Fruit fly (Drosophila melanogaster) whole organism, prepupa: Measurements from ENCODE around the gene sog.

Source experiments
- Blimp-1 ChIP-seq: fragments of 200-800 bp; sonication (Bioruptor generic); optimal IDR thresholded peaks from 3 replicates; lab custom pipeline; 2017; ENCODE audit warnings: missing biosample characterization, missing genetic modification characterization, mild to moderate bottlenecking, moderate library complexity, missing genetic modification reagents
- CG10669 ChIP-seq: fragments of 200-800 bp; sonication (Bioruptor generic); optimal IDR thresholded peaks from 3 replicates; lab custom pipeline; 2018; ENCODE audit warnings: missing biosample characterization, mild to moderate bottlenecking, missing genetic modification characterization, moderate library complexity
- CG11294 ChIP-seq: fragments of 200-800 bp; sonication (Bioruptor generic); IDR thresholded peaks from 2 replicates; pipeline ENCODE4 v1.3.6; 2022; ENCODE audit warnings: missing biosample characterization, missing genetic modification characterization
- CG15336 ChIP-seq: fragments of 200-800 bp; sonication (Bioruptor generic); IDR thresholded peaks from 2 replicates; pipeline ENCODE4 v1.3.6; 2022; ENCODE audit warnings: missing biosample characterization, missing genetic modification characterization
- CG1621 ChIP-seq: fragments of 200-800 bp; sonication (Bioruptor generic); optimal IDR thresholded peaks from 3 replicates; lab custom pipeline; 2018; ENCODE audit warnings: missing biosample characterization, mild to moderate bottlenecking, missing genetic modification characterization
- CG16779 ChIP-seq: fragments of 200-800 bp; sonication (Bioruptor generic); optimal IDR thresholded peaks from 3 replicates; lab custom pipeline; 2017; ENCODE audit warnings: missing biosample characterization, mild to moderate bottlenecking, missing genetic modification characterization
- CG3032 ChIP-seq: fragments of 200-800 bp; optimal IDR thresholded peaks from 2 replicates; lab custom pipeline; 2019; ENCODE audit warnings: missing biosample characterization, mild to moderate bottlenecking, missing genetic modification characterization, moderate library complexity
- CG32006 ChIP-seq: fragments of 200-800 bp; sonication (Bioruptor generic); optimal IDR thresholded peaks from 3 replicates; lab custom pipeline; 2017; ENCODE audit warnings: missing biosample characterization, mild to moderate bottlenecking, missing genetic modification characterization
- CG34406 ChIP-seq: fragments of 200-800 bp; sonication (Bioruptor generic); optimal IDR thresholded peaks from 3 replicates; lab custom pipeline; 2016; ENCODE audit warnings: missing biosample characterization, missing genetic modification characterization
- CG3919 ChIP-seq: fragments of 200-800 bp; sonication (Bioruptor generic); optimal IDR thresholded peaks from 3 replicates; lab custom pipeline; 2016; ENCODE audit warnings: missing biosample characterization, missing genetic modification characterization
- CG6163 ChIP-seq: fragments of 200-800 bp; sonication (Bioruptor generic); IDR thresholded peaks from 3 replicates; pipeline ENCODE4 v1.3.6; 2022; ENCODE audit warnings: missing biosample characterization, missing genetic modification characterization
- CG6276 ChIP-seq: fragments of 200-800 bp; sonication (Bioruptor generic); optimal IDR thresholded peaks from 2 replicates; lab custom pipeline; 2017; ENCODE audit warnings: missing biosample characterization, mild to moderate bottlenecking, missing genetic modification characterization
- CG6792 ChIP-seq: fragments of 200-800 bp; sonication (Bioruptor generic); optimal IDR thresholded peaks from 3 replicates; lab custom pipeline; 2016; ENCODE audit warnings: missing biosample characterization, missing genetic modification characterization
- CG6808 ChIP-seq: fragments of 200-800 bp; sonication (Bioruptor generic); optimal IDR thresholded peaks from 3 replicates; lab custom pipeline; 2017; ENCODE audit warnings: missing biosample characterization, missing genetic modification characterization, mild to moderate bottlenecking, moderate library complexity, missing genetic modification reagents
- CG6854 ChIP-seq: fragments of 200-800 bp; sonication (Bioruptor generic); optimal IDR thresholded peaks from 2 replicates; lab custom pipeline; 2017; ENCODE audit warnings: missing biosample characterization, mild to moderate bottlenecking, missing genetic modification characterization
- CG8119 ChIP-seq: fragments of 200-800 bp; sonication (Bioruptor generic); IDR thresholded peaks from 3 replicates; pipeline ENCODE4 v1.3.6; 2022; ENCODE audit warnings: missing biosample characterization, missing genetic modification characterization
- CG8319 ChIP-seq: fragments of 200-800 bp; sonication (Bioruptor generic); optimal IDR thresholded peaks from 3 replicates; lab custom pipeline; 2016; ENCODE audit warnings: missing biosample characterization, missing genetic modification characterization
- CG8632 ChIP-seq: fragments of 200-800 bp; sonication (Bioruptor generic); optimal IDR thresholded peaks from 3 replicates; lab custom pipeline; 2016; ENCODE audit warnings: missing biosample characterization, missing genetic modification characterization
- CG9139 ChIP-seq: fragments of 200-800 bp; sonication (Bioruptor generic); optimal IDR thresholded peaks from 3 replicates; lab custom pipeline; 2017; ENCODE audit warnings: missing biosample characterization, mild to moderate bottlenecking, missing genetic modification characterization
- Eip75B ChIP-seq: fragments of 200-800 bp; sonication (Bioruptor generic); optimal IDR thresholded peaks from 3 replicates; lab custom pipeline; 2016; ENCODE audit warnings: missing biosample characterization, missing genetic modification characterization
- Eip93F ChIP-seq: fragments of 200-800 bp; sonication (Bioruptor generic); optimal IDR thresholded peaks from 2 replicates; lab custom pipeline; 2016; ENCODE audit warnings: missing biosample characterization, mild to moderate bottlenecking, missing genetic modification characterization
- Ets21C ChIP-seq: fragments of 200-800 bp; sonication (Bioruptor generic); optimal IDR thresholded peaks from 3 replicates; lab custom pipeline; 2016; ENCODE audit warnings: missing biosample characterization, missing genetic modification characterization
- Ets96B ChIP-seq: fragments of 200-800 bp; optimal IDR thresholded peaks from 2 replicates; lab custom pipeline; 2019; ENCODE audit warnings: missing biosample characterization, mild to moderate bottlenecking, missing genetic modification characterization, moderate library complexity
- Gug ChIP-seq: fragments of 200-800 bp; sonication (Bioruptor generic); IDR thresholded peaks from 2 replicates; pipeline ENCODE4 v1.3.6; 2022; ENCODE audit warnings: missing biosample characterization, missing genetic modification characterization
- Hr38 ChIP-seq: sonication (Bioruptor generic); optimal IDR thresholded peaks from 2 replicates; lab custom pipeline; 2016; ENCODE audit warnings: missing biosample characterization, missing genetic modification characterization
- Hr39 ChIP-seq: fragments of 200-800 bp; sonication (Bioruptor generic); optimal IDR thresholded peaks from 2 replicates; lab custom pipeline; 2016; ENCODE audit warnings: missing biosample characterization, missing genetic modification characterization
- Lpt ChIP-seq: fragments of 200-800 bp; sonication (Bioruptor generic); optimal IDR thresholded peaks from 3 replicates; lab custom pipeline; 2016; ENCODE audit warnings: missing biosample characterization, missing genetic modification characterization
- OdsH ChIP-seq: fragments of 200-800 bp; sonication (Bioruptor generic); optimal IDR thresholded peaks from 3 replicates; lab custom pipeline; 2016; ENCODE audit warnings: missing biosample characterization, missing genetic modification characterization
- Smox ChIP-seq: fragments of 200-800 bp; sonication (Bioruptor generic); optimal IDR thresholded peaks from 3 replicates; lab custom pipeline; 2016; ENCODE audit warnings: missing biosample characterization, missing genetic modification characterization
- Sox102F ChIP-seq: fragments of 200-800 bp; sonication (Bioruptor generic); optimal IDR thresholded peaks from 2 replicates; lab custom pipeline; 2016; ENCODE audit warnings: missing biosample characterization, mild to moderate bottlenecking, missing genetic modification characterization
- Sox14 ChIP-seq: fragments of 200-800 bp; sonication (Bioruptor generic); optimal IDR thresholded peaks from 3 replicates; lab custom pipeline; 2016; ENCODE audit warnings: missing biosample characterization, missing genetic modification characterization
- achi ChIP-seq: fragments of 200-800 bp; sonication (Bioruptor generic); optimal IDR thresholded peaks from 3 replicates; lab custom pipeline; 2016; ENCODE audit warnings: missing biosample characterization, missing genetic modification characterization
- fd85E ChIP-seq: fragments of 200-800 bp; sonication (Bioruptor generic); optimal IDR thresholded peaks from 3 replicates; lab custom pipeline; 2016; ENCODE audit warnings: missing biosample characterization, missing genetic modification characterization
- salr ChIP-seq, 2 experiments: fragments of 200-800 bp; sonication (Bioruptor generic); optimal IDR thresholded peaks; 3 replicates each; lab custom pipeline; 2016 to 2018; ENCODE audit warnings: missing biosample characterization in 2 of 2, missing genetic modification characterization in 2 of 2, mild to moderate bottlenecking in 1 of 2
- spab ChIP-seq: fragments of 200-800 bp; sonication (Bioruptor generic); optimal IDR thresholded peaks from 2 replicates; lab custom pipeline; 2017; ENCODE audit warnings: missing biosample characterization, mild to moderate bottlenecking, missing genetic modification characterization, missing genetic modification reagents
- svp ChIP-seq: fragments of 200-800 bp; sonication (Bioruptor generic); peaks from one replicate; lab custom pipeline; 2016; ENCODE audit warnings: missing biosample characterization, missing genetic modification characterization
- vri ChIP-seq: fragments of 200-800 bp; sonication (Bioruptor generic); optimal IDR thresholded peaks from 3 replicates; lab custom pipeline; 2016; ENCODE audit warnings: missing biosample characterization, mild to moderate bottlenecking, missing genetic modification characterization

Gene sog

DNA sequence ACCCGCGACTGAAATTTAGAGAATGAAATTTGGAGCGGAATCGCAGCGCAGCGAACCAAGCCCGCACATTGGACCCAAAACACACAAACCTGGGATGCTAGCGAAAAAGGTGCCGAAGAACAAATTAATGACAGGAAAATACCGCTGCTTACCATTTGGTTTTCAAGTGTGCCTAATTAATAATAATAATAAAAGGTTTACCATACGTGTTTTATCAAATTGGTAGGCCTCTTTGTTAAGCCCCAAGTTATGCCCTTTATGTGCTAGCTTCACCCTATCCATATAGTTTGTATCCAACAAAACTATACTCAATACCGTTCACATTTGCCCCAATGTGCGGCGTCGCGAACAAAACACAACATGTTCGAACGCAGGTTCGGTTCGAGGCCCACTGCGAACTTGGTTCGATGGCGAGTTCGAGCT is 79.0 kb downstream of the sog start, which contains the start of gene Ac13E (continued):
- TF ChIP-seq Lpt (GFP tag; lab: Kevin White, UChicago) (peak; percentile 89), spab (GFP tag; lab: Kevin White, UChicago) (peak; percentile 88), svp (GFP tag; lab: Kevin White, UChicago) (peak; percentile 98), CG8119 (GFP tag; lab: Robert Waterston, UW) (peak; percentile 92), CG6792 (peak; percentile 93), CG10669 (GFP tag; lab: Kevin White, UChicago) (peak; percentile 91), achi (GFP tag; lab: Kevin White, UChicago) (peak; percentile 92), Hr38 (GFP tag; lab: Kevin White, UChicago) (no peak), Smox (GFP tag; lab: Kevin White, UChicago) (peak; percentile 93), CG6808 (GFP tag; lab: Kevin White, UChicago) (peak; percentile 91), CG32006 (GFP tag; lab: Kevin White, UChicago) (peak; percentile 95), CG15336 (GFP tag; lab: Robert Waterston, UW) (peak; percentile 89), CG3919 (GFP tag; lab: Kevin White, UChicago) (peak; percentile 93), Ets21C (GFP tag; lab: Kevin White, UChicago) (peak; percentile 85), vri (GFP tag; lab: Kevin White, UChicago) (peak; percentile 89), CG6854 (GFP tag; lab: Kevin White, UChicago) (peak; percentile 88), CG8319 (peak; percentile 87), CG6163 (GFP tag; lab: Robert Waterston, UW) (peak; percentile 79), CG11294 (peak; percentile 76; the same call in 1 of the 2 replicates), CG34406 (peak; percentile 92), Sox14 (peak; percentile 94), Ets96B (peak; percentile 88), Hr39 (GFP tag; lab: Kevin White, UChicago) (peak; percentile 84), salr (GFP tag; optimal IDR thresholded peaks at IDR 0.05; lab: Kevin White, UChicago) (peak; percentile 69 to 89), Eip75B (GFP tag; lab: Kevin White, UChicago) (peak; percentile 90), Gug (GFP tag; lab: Robert Waterston, UW) (peak; percentile 85), Eip93F (GFP tag; lab: Kevin White, UChicago) (peak; percentile 76), CG16779 (peak; percentile 84), OdsH (GFP tag; lab: Kevin White, UChicago) (peak; percentile 93), CG8632 (peak; percentile 91), fd85E (GFP tag; lab: Kevin White, UChicago) (peak; percentile 78), CG1621 (tag; lab: Kevin White, UChicago) (peak; percentile 90), CG9139 (GFP tag; lab: Kevin White, UChicago) (peak; percentile 84), CG6276 (peak; percentile 91), CG3032 (tag; lab: Kevin White, UChicago) (peak; percentile 87), Sox102F (GFP tag; lab: Kevin White, UChicago) (peak; percentile 94), Blimp-1 (GFP tag; lab: Kevin White, UChicago) (peak; percentile 77)
